Worm (Caenorhabditis elegans) whole organism, young adult: ENCODE measurements around the gene kcc-3.

ENCODE experiments used
- B0019.2 ChIP-seq: fragments of 200-800 bp; sonication (Bioruptor generic); conservative IDR thresholded peaks from 2 replicates; pipeline ENCODE4 v1.3.6; 2022; ENCODE audit warnings: missing genetic modification reagents, missing genetic modification characterization, missing compliant biosample characterization
- B0336.3 ChIP-seq: fragments of 200-800 bp; sonication (Bioruptor generic); IDR thresholded peaks from 2 replicates; pipeline ENCODE4 v1.3.6; 2022; ENCODE audit warnings: missing genetic modification characterization, missing compliant biosample characterization
- C17E4.6 ChIP-seq: fragments of 200-800 bp; sonication (Bioruptor generic); IDR thresholded peaks from 2 replicates; pipeline ENCODE4 v1.3.6; 2022; ENCODE audit warnings: missing genetic modification reagents, missing genetic modification characterization, missing compliant biosample characterization
- F33H1.4 ChIP-seq: fragments of 200-800 bp; sonication (Bioruptor generic); IDR thresholded peaks from 2 replicates; pipeline ENCODE4 v1.3.6; 2022; ENCODE audit warnings: missing genetic modification reagents, missing genetic modification characterization, missing compliant biosample characterization
- F55B11.4 ChIP-seq: sonication (generic microtip); optimal IDR thresholded peaks from 2 replicates; lab custom pipeline; 2016; ENCODE audit warnings: missing compliant biosample characterization, missing genetic modification characterization, borderline replicate concordance; ENCODE audit not compliant: insufficient read depth
- T26A5.8 ChIP-seq: sonication (generic microtip); optimal IDR thresholded peaks from 2 replicates; lab custom pipeline; 2016; ENCODE audit warnings: missing genetic modification characterization, missing compliant biosample characterization
- Y56A3A.18 ChIP-seq: fragments of 200-800 bp; sonication (Bioruptor generic); IDR thresholded peaks from 2 replicates; pipeline ENCODE4 v1.3.6; 2022; ENCODE audit warnings: missing genetic modification reagents, missing genetic modification characterization, missing compliant biosample characterization
- ama-1 ChIP-seq, 3 experiments: fragments of 150-350 bp in 1 of 3; sonication (generic microtip) in 2 of 3; optimal IDR thresholded peaks; 2 replicates each; lab custom pipeline; 2014 to 2018; ENCODE audit warnings: missing biosample characterization in 2 of 3, missing genetic modification characterization in 2 of 3, missing genetic modification reagents in 2 of 3
- attf-6 ChIP-seq: fragments of 200-800 bp; sonication (Bioruptor generic); IDR thresholded peaks from 2 replicates; pipeline ENCODE4 v1.3.6; 2022; ENCODE audit warnings: missing genetic modification reagents, missing genetic modification characterization, missing compliant biosample characterization
- cebp-1 ChIP-seq, 2 experiments: fragments of 200-800 bp in 1 of 2; sonication (Bioruptor generic) in 1 of 2; sonication (generic microtip) in 1 of 2; IDR thresholded peaks in 1 of 2; optimal IDR thresholded peaks in 1 of 2; 2 replicates each; pipeline versions ENCODE4 v1.3.6 to Lab custom; 2017 to 2022; ENCODE audit warnings: missing compliant biosample characterization in 2 of 2, missing genetic modification characterization in 2 of 2, mild to moderate bottlenecking in 1 of 2, missing genetic modification reagents in 1 of 2, moderate library complexity in 1 of 2
- cebp-2 ChIP-seq: fragments of 200-800 bp; sonication (Bioruptor generic); IDR thresholded peaks from 2 replicates; pipeline ENCODE4 v1.3.6; 2022; ENCODE audit warnings: missing genetic modification characterization, missing compliant biosample characterization
- ceh-40 ChIP-seq: fragments of 200-800 bp; sonication (Bioruptor generic); IDR thresholded peaks from 2 replicates; pipeline ENCODE4 v1.3.6; 2022; ENCODE audit warnings: missing genetic modification characterization, missing compliant biosample characterization
- ceh-91 ChIP-seq: fragments of 200-800 bp; sonication (Bioruptor generic); IDR thresholded peaks from 2 replicates; pipeline ENCODE4 v1.3.6; 2022; ENCODE audit warnings: missing genetic modification reagents, missing genetic modification characterization, missing compliant biosample characterization
- die-1 ChIP-seq: sonication (generic microtip); optimal IDR thresholded peaks from 2 replicates; lab custom pipeline; 2016; ENCODE audit warnings: missing genotype, mild to moderate bottlenecking, missing genetic modification characterization, missing compliant biosample characterization
- dox-1 ChIP-seq: fragments of 200-800 bp; sonication (Bioruptor generic); IDR thresholded peaks from 2 replicates; pipeline ENCODE4 v1.3.6; 2022; ENCODE audit warnings: missing genetic modification reagents, missing genetic modification characterization, missing compliant biosample characterization
- dpff-1 ChIP-seq: sonication (generic microtip); optimal IDR thresholded peaks from 2 replicates; lab custom pipeline; 2017; ENCODE audit warnings: mild to moderate bottlenecking, missing genetic modification characterization, missing compliant biosample characterization
- efl-1 ChIP-seq: fragments of 150-350 bp; optimal IDR thresholded peaks from 2 replicates; lab custom pipeline; 2014; ENCODE audit warnings: missing biosample characterization, missing genetic modification reagents, missing genetic modification characterization
- ekl-4 ChIP-seq: fragments of 200-800 bp; sonication (Bioruptor generic); IDR thresholded peaks from 2 replicates; pipeline ENCODE4 v1.3.6; 2022; ENCODE audit warnings: missing genetic modification reagents, missing genetic modification characterization, missing compliant biosample characterization
- him-1 ChIP-seq: sonication (generic microtip); optimal IDR thresholded peaks from 2 replicates; lab custom pipeline; 2016; ENCODE audit warnings: missing genotype, missing genetic modification reagents, missing genetic modification characterization, missing compliant biosample characterization
- hlh-26 ChIP-seq: fragments of 200-800 bp; sonication (Bioruptor generic); conservative IDR thresholded peaks from 2 replicates; pipeline ENCODE4 v1.3.6; 2022; ENCODE audit warnings: missing genetic modification reagents, missing genetic modification characterization, missing compliant biosample characterization
- hrde-1 ChIP-seq: sonication (generic microtip); optimal IDR thresholded peaks from 2 replicates; lab custom pipeline; 2016; ENCODE audit warnings: missing genetic modification characterization, mild to moderate bottlenecking, missing compliant biosample characterization, moderate library complexity, missing genotype, missing genetic modification reagents, borderline replicate concordance
- lag-1 ChIP-seq: fragments of 200-800 bp; sonication (Bioruptor generic); IDR thresholded peaks from 2 replicates; pipeline ENCODE4 v1.3.6; 2022; ENCODE audit warnings: missing genetic modification reagents, missing genetic modification characterization, missing compliant biosample characterization
- let-607 ChIP-seq, 2 experiments: fragments of 200-800 bp in 1 of 2; sonication (Bioruptor generic) in 1 of 2; sonication (generic microtip) in 1 of 2; optimal IDR thresholded peaks; 2 replicates each; lab custom pipeline; 2016 to 2018; ENCODE audit warnings: mild to moderate bottlenecking in 2 of 2, missing compliant biosample characterization in 2 of 2, missing genetic modification characterization in 2 of 2, moderate library complexity in 2 of 2, missing genotype in 1 of 2
- lin-26 ChIP-seq: fragments of 200-800 bp; sonication (Bioruptor generic); IDR thresholded peaks from 2 replicates; pipeline ENCODE4 v1.3.6; 2022; ENCODE audit warnings: missing genetic modification reagents, missing genetic modification characterization, missing compliant biosample characterization
- lin-35 ChIP-seq, 3 experiments: fragments of 150-350 bp in 2 of 3; sonication (generic microtip) in 1 of 3; optimal IDR thresholded peaks; 2 replicates each; lab custom pipeline; 2014 to 2018; ENCODE audit warnings: missing biosample characterization in 3 of 3, missing genetic modification characterization in 3 of 3, missing genetic modification reagents in 3 of 3
- lsl-1 ChIP-seq: fragments of 200-800 bp; sonication (Bioruptor generic); optimal IDR thresholded peaks from 2 replicates; lab custom pipeline; 2018; ENCODE audit warnings: mild to moderate bottlenecking, missing genetic modification characterization, moderate library complexity, missing compliant biosample characterization
- madf-6 ChIP-seq: fragments of 200-800 bp; sonication (Bioruptor generic); IDR thresholded peaks from 2 replicates; pipeline ENCODE4 v1.3.6; 2022; ENCODE audit warnings: missing genetic modification reagents, missing genetic modification characterization, missing compliant biosample characterization
- madf-8 ChIP-seq: fragments of 200-800 bp; sonication (Bioruptor generic); conservative IDR thresholded peaks from 2 replicates; pipeline ENCODE4 v1.3.6; 2022; ENCODE audit warnings: missing genetic modification reagents, missing genetic modification characterization, missing compliant biosample characterization
- mcd-1 ChIP-seq: fragments of 200-800 bp; sonication (Bioruptor generic); IDR thresholded peaks from 2 replicates; pipeline ENCODE4 v1.3.6; 2022; ENCODE audit warnings: missing genetic modification reagents, missing genetic modification characterization, missing compliant biosample characterization
- mes-4 ChIP-seq: sonication (generic microtip); optimal IDR thresholded peaks from 2 replicates; lab custom pipeline; 2016; ENCODE audit warnings: missing genotype, missing genetic modification characterization, missing compliant biosample characterization
- nfya-1 ChIP-seq: sonication (generic microtip); optimal IDR thresholded peaks from 2 replicates; lab custom pipeline; 2017; ENCODE audit warnings: antibody characterized with exemption, missing compliant biosample characterization, missing genetic modification characterization, borderline replicate concordance; ENCODE audit not compliant: insufficient read depth
- nhr-90 ChIP-seq: sonication (generic microtip); optimal IDR thresholded peaks from 2 replicates; lab custom pipeline; 2016; ENCODE audit warnings: missing genotype, mild to moderate bottlenecking, missing genetic modification characterization, missing compliant biosample characterization
- rec-8 ChIP-seq, 2 experiments: sonication (generic microtip); optimal IDR thresholded peaks; 2 replicates each; lab custom pipeline; 2016; ENCODE audit warnings: mild to moderate bottlenecking in 2 of 2, missing genetic modification characterization in 2 of 2, missing genetic modification reagents in 2 of 2, missing genotype in 2 of 2, missing biosample characterization in 1 of 2, missing compliant biosample characterization in 1 of 2, moderate library complexity in 1 of 2
- sdz-38 ChIP-seq: sonication (generic microtip); optimal IDR thresholded peaks from 2 replicates; lab custom pipeline; 2016; ENCODE audit warnings: missing genotype, missing genetic modification characterization, missing compliant biosample characterization
- snpc-1.3 ChIP-seq: sonication (generic microtip); optimal IDR thresholded peaks from 2 replicates; lab custom pipeline; 2017; ENCODE audit warnings: missing genetic modification characterization, mild to moderate bottlenecking, missing compliant biosample characterization, antibody characterized with exemption, moderate library complexity, missing genotype, missing genetic modification reagents; ENCODE audit not compliant: insufficient read depth
- snpc-3.4 ChIP-seq: sonication (generic microtip); optimal IDR thresholded peaks from 2 replicates; lab custom pipeline; 2017; ENCODE audit warnings: missing genetic modification characterization, mild to moderate bottlenecking, missing compliant biosample characterization, antibody characterized with exemption, moderate library complexity, missing genotype, missing genetic modification reagents
- unc-62 ChIP-seq: fragments of 150-350 bp; optimal IDR thresholded peaks from 2 replicates; lab custom pipeline; 2014; ENCODE audit warnings: missing biosample characterization, missing genetic modification reagents, missing genetic modification characterization
- xnd-1 ChIP-seq: sonication (generic microtip); optimal IDR thresholded peaks from 2 replicates; lab custom pipeline; 2016; ENCODE audit warnings: missing genotype, missing genetic modification reagents, missing genetic modification characterization, missing compliant biosample characterization
- ztf-28 ChIP-seq: fragments of 200-800 bp; sonication (Bioruptor generic); IDR thresholded peaks from 2 replicates; pipeline ENCODE4 v1.3.6; 2022; ENCODE audit warnings: missing genetic modification reagents, missing genetic modification characterization, missing compliant biosample characterization

The kcc-3 gene

ce11 chrII:7394690-7395054 lies 39.4 kb downstream of the kcc-3 start, which contains the start of gene bath-44 (continued):
- TF ChIP-seq B0336.3 (GFP tag; lab: Robert Waterston, UW) (no peak), madf-8 (no peak), F55B11.4 (tag; lab: Kevin White, UChicago) (no peak), cebp-2 (GFP tag; lab: Robert Waterston, UW) (no peak)
- TF ChIP-seq, all 124 proteins: peak for 0

- no peak for TF ChIP-seq mcd-1
- TF ChIP-seq madf-8, result peak; percentile 70; the same call in 1 of the 2 replicates
- TF ChIP-seq lin-35 (GFP tag; optimal IDR thresholded peaks at IDR 0.05; lab: Kevin White, UChicago), result no peak
- TF ChIP-seq ama-1 (optimal IDR thresholded peaks at IDR 0.05; lab: Kevin White, UChicago), result peak; percentile 21
- no peak for TF ChIP-seq ama-1 (GFP tag; optimal IDR thresholded peaks at IDR 0.05; lab: Kevin White, UChicago)
- TF ChIP-seq hlh-26 (GFP tag; lab: Robert Waterston, UW), result no peak
- TF ChIP-seq xnd-1 (tag; lab: Kevin White, UChicago), result peak; percentile 70
- TF ChIP-seq ekl-4 (GFP tag; lab: Robert Waterston, UW), result no peak
- no peak for TF ChIP-seq T26A5.8 (tag; lab: Kevin White, UChicago)
- TF ChIP-seq lin-26 (GFP tag; lab: Robert Waterston, UW), result 0 out of 2 replicates have a peak, but pooled peaks have one; percentile 20
- no peak for TF ChIP-seq ztf-28 (GFP tag; lab: Robert Waterston, UW)
- TF ChIP-seq attf-6 (GFP tag; lab: Robert Waterston, UW), result no peak
- TF ChIP-seq sdz-38, result no peak
- no peak for TF ChIP-seq C17E4.6 (GFP tag; lab: Robert Waterston, UW)
- 0 out of 2 replicates have a peak, but pooled peaks have one; percentile 34 for TF ChIP-seq ceh-91 (GFP tag; lab: Robert Waterston, UW)
- TF ChIP-seq let-607 (tag; optimal IDR thresholded peaks at IDR 0.05; lab: Kevin White, UChicago), result no peak
- peak; percentile 49 for TF ChIP-seq him-1 (tag; lab: Kevin White, UChicago)
- no peak for TF ChIP-seq hrde-1 (tag; lab: Kevin White, UChicago)
- no peak for TF ChIP-seq B0019.2 (GFP tag; lab: Robert Waterston, UW)
- TF ChIP-seq madf-6 (GFP tag; lab: Robert Waterston, UW), result peak; percentile 87
- no peak for TF ChIP-seq dpff-1 (tag; lab: Kevin White, UChicago)
- TF ChIP-seq mes-4, result no peak
- TF ChIP-seq snpc-3.4, result peak; percentile 42
- peak; percentile 25 for TF ChIP-seq efl-1
- TF ChIP-seq nfya-1 (tag; lab: Kevin White, UChicago), result no peak
- no peak for TF ChIP-seq lag-1 (GFP tag; lab: Robert Waterston, UW)
- no peak for TF ChIP-seq die-1
- no peak for TF ChIP-seq rec-8 (tag; optimal IDR thresholded peaks at IDR 0.05; lab: Kevin White, UChicago)
- TF ChIP-seq snpc-1.3 (tag; lab: Kevin White, UChicago), result no peak
- peak; percentile 87 for TF ChIP-seq lsl-1
- TF ChIP-seq B0336.3 (GFP tag; lab: Robert Waterston, UW), result no peak
- no peak for TF ChIP-seq Y56A3A.18 (GFP tag; lab: Robert Waterston, UW)
- TF ChIP-seq dox-1, result no peak
- TF ChIP-seq nhr-90 (tag; lab: Kevin White, UChicago), result no peak
- TF ChIP-seq unc-62 (GFP tag; lab: Kevin White, UChicago), result peak; percentile 45
- peak; percentile 85 for TF ChIP-seq F33H1.4 (GFP tag; lab: Robert Waterston, UW)
- TF ChIP-seq cebp-1 (GFP tag; IDR thresholded peaks at IDR 0.05; lab: Robert Waterston, UW), result no peak
- TF ChIP-seq cebp-1 (tag; optimal IDR thresholded peaks at IDR 0.05; lab: Kevin White, UChicago), result peak; percentile 3
- no peak for TF ChIP-seq ceh-40 (GFP tag; lab: Robert Waterston, UW)
Measured at ce11 chrII:7393922-7394689, 40.0 kb downstream of the kcc-3 start.
